Worm (Caenorhabditis elegans) whole organism, L4 larva: ENCODE data around the gene rft-1.

Source experiments
- aha-1 ChIP-seq: fragments of 150-350 bp; peaks from one replicate; lab custom pipeline; 2014; ENCODE audit warnings: missing biosample characterization, missing genetic modification characterization
- gei-8 ChIP-seq: fragments of 200-800 bp; sonication (Bioruptor generic); optimal IDR thresholded peaks from 2 replicates; lab custom pipeline; 2018; ENCODE audit warnings: mild to moderate bottlenecking, missing genetic modification characterization, missing compliant biosample characterization
- nhr-111 ChIP-seq: fragments of 200-800 bp; sonication (Bioruptor generic); optimal IDR thresholded peaks from 2 replicates; lab custom pipeline; 2018; ENCODE audit warnings: mild to moderate bottlenecking, missing genetic modification characterization, missing compliant biosample characterization
- nhr-28 ChIP-seq: fragments of 150-350 bp; optimal IDR thresholded peaks from 2 replicates; lab custom pipeline; 2014; ENCODE audit warnings: missing biosample characterization, missing genetic modification characterization
- nhr-76 ChIP-seq: fragments of 150-350 bp; optimal IDR thresholded peaks from 2 replicates; lab custom pipeline; 2014; ENCODE audit warnings: missing biosample characterization, missing genetic modification characterization
- rbr-2 ChIP-seq: sonication (generic microtip); optimal IDR thresholded peaks from 2 replicates; lab custom pipeline; 2016; ENCODE audit warnings: missing genotype, missing genetic modification characterization, missing compliant biosample characterization
- snpc-4 ChIP-seq: fragments of 150-350 bp; optimal IDR thresholded peaks from 2 replicates; lab custom pipeline; 2014; ENCODE audit warnings: missing biosample characterization, missing genetic modification characterization
- unc-62 ChIP-seq, 3 experiments: fragments of 150-350 bp in 1 of 3; sonication (generic microtip); optimal IDR thresholded peaks in 2 of 3; peaks in 1 of 3; 1 replicate in 1 of 3; 2 replicates in 2 of 3; lab custom pipeline; 2014 to 2017; ENCODE audit warnings: missing biosample characterization in 3 of 3, missing genetic modification characterization in 3 of 3, missing genetic modification reagents in 3 of 3, missing genotype in 1 of 3
- ztf-11 ChIP-seq: fragments of 150-350 bp; optimal IDR thresholded peaks from 2 replicates; lab custom pipeline; 2014; ENCODE audit warnings: missing biosample characterization, missing genetic modification characterization

DNA sequence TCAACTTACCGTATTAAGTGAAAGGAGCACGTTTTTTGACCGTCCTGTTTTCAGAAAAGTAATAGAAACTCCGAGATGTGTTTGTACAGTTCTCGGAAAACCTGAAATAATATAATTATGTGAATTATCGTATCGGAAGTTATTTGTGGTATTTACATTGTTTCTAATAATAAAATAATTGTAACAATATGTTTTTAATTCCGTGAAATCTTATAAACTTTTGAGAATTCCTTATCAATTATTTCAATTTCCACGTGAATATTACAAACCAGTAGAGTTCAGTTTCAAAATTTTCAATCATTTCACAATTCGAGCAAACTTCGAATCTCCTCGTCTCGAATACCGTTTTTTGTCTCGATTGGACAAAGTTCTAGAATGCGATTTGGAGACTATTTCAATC is 28.0 kb upstream of the rft-1 start, which contains the start of gene T08H10.3:
- no peak for TF ChIP-seq nhr-76 (tag; lab: Kevin White, UChicago)
- no peak for TF ChIP-seq nhr-28
- no peak for TF ChIP-seq unc-62 (GFP tag; optimal IDR thresholded peaks at IDR 0.05 in 1 of 2; lab: Kevin White, UChicago)
- TF ChIP-seq unc-62 (tag; optimal IDR thresholded peaks at IDR 0.05; lab: Kevin White, UChicago), result no peak
- TF ChIP-seq nhr-111 (GFP tag; lab: Kevin White, UChicago), result no peak
- no peak for TF ChIP-seq snpc-4 (tag; lab: Kevin White, UChicago)
- TF ChIP-seq ztf-11 (tag; lab: Kevin White, UChicago), result no peak
- no peak for TF ChIP-seq rbr-2 (tag; lab: Kevin White, UChicago)
- no peak for TF ChIP-seq aha-1
- no peak for TF ChIP-seq gei-8 (GFP tag; lab: Kevin White, UChicago)
